Fruit fly (Drosophila melanogaster) whole organism, embryonic: ENCODE results near the gene CG32243.

Experiments used
- CG1024 ChIP-seq: fragments of 200-800 bp; sonication (Bioruptor generic); IDR thresholded peaks from 2 replicates; pipeline ENCODE4 v1.3.6; 2022; ENCODE audit warnings: missing biosample characterization, missing genetic modification characterization
- CG10267 ChIP-seq: fragments of 200-800 bp; sonication (Bioruptor generic); optimal IDR thresholded peaks from 2 replicates; lab custom pipeline; 2018; ENCODE audit warnings: missing biosample characterization, mild to moderate bottlenecking, missing genetic modification characterization, moderate library complexity
- CG12155 ChIP-seq: fragments of 200-800 bp; sonication (Bioruptor generic); optimal IDR thresholded peaks from 3 replicates; lab custom pipeline; 2016; ENCODE audit warnings: missing biosample characterization, missing genetic modification characterization
- CG12391 ChIP-seq: fragments of 200-800 bp; sonication (Bioruptor generic); optimal IDR thresholded peaks from 3 replicates; lab custom pipeline; 2018; ENCODE audit warnings: missing biosample characterization, mild to moderate bottlenecking, missing genetic modification characterization, moderate library complexity
- CG14014 ChIP-seq: fragments of 200-800 bp; sonication (Bioruptor generic); IDR thresholded peaks from 2 replicates; pipeline ENCODE4 v1.3.6; 2022; ENCODE audit warnings: missing biosample characterization, missing genetic modification characterization
- CG17328 ChIP-seq: fragments of 200-800 bp; sonication (Bioruptor generic); IDR thresholded peaks from 2 replicates; pipeline ENCODE4 v1.3.6; 2022; ENCODE audit warnings: missing biosample characterization, missing genetic modification characterization
- CG17385 ChIP-seq: fragments of 200-800 bp; sonication (Bioruptor generic); optimal IDR thresholded peaks from 3 replicates; lab custom pipeline; 2018; ENCODE audit warnings: missing biosample characterization, mild to moderate bottlenecking, missing genetic modification characterization
- CG1792 ChIP-seq: fragments of 200-800 bp; sonication (Bioruptor generic); optimal IDR thresholded peaks from 2 replicates; lab custom pipeline; 2016; ENCODE audit warnings: missing biosample characterization, missing genetic modification characterization
- CG1832 ChIP-seq: fragments of 200-800 bp; sonication (Bioruptor generic); optimal IDR thresholded peaks from 2 replicates; lab custom pipeline; 2017; ENCODE audit warnings: missing biosample characterization, mild to moderate bottlenecking, missing genetic modification characterization, inconsistent platforms
- CG2120 ChIP-seq: fragments of 200-800 bp; sonication (Bioruptor generic); optimal IDR thresholded peaks from 3 replicates; lab custom pipeline; 2016; ENCODE audit warnings: missing biosample characterization, missing genetic modification characterization
- CG3163 ChIP-seq: fragments of 200-800 bp; sonication (Bioruptor generic); optimal IDR thresholded peaks from 3 replicates; lab custom pipeline; 2016; ENCODE audit warnings: missing biosample characterization, missing genetic modification characterization
- CG34376 ChIP-seq: fragments of 200-800 bp; sonication (Bioruptor generic); optimal IDR thresholded peaks from 2 replicates; lab custom pipeline; 2018; ENCODE audit warnings: missing biosample characterization, mild to moderate bottlenecking, missing genetic modification characterization
- CG4360 ChIP-seq: fragments of 200-800 bp; sonication (Bioruptor generic); IDR thresholded peaks from 2 replicates; pipeline ENCODE4 v1.3.6; 2022; ENCODE audit warnings: missing biosample characterization, missing genetic modification characterization
- CG5245 ChIP-seq: fragments of 200-800 bp; sonication (Bioruptor generic); optimal IDR thresholded peaks from 3 replicates; lab custom pipeline; 2016; ENCODE audit warnings: missing biosample characterization, missing genetic modification characterization
- CG6683 ChIP-seq: fragments of 200-800 bp; sonication (Bioruptor generic); optimal IDR thresholded peaks from 2 replicates; lab custom pipeline; 2017; ENCODE audit warnings: missing biosample characterization, mild to moderate bottlenecking, missing genetic modification characterization, missing genetic modification reagents
- CG6791 ChIP-seq: fragments of 200-800 bp; sonication (Bioruptor generic); IDR thresholded peaks from 3 replicates; pipeline ENCODE4 v1.3.6; 2022; ENCODE audit warnings: missing biosample characterization, missing genetic modification characterization; ENCODE audit not compliant: partially characterized antibody
- CG7839 ChIP-seq: fragments of 200-800 bp; sonication (Bioruptor generic); optimal IDR thresholded peaks from 3 replicates; lab custom pipeline; 2018; ENCODE audit warnings: missing biosample characterization, mild to moderate bottlenecking, missing genetic modification characterization, moderate library complexity
- CG9932 ChIP-seq: fragments of 200-800 bp; sonication (Bioruptor generic); IDR thresholded peaks from 2 replicates; pipeline ENCODE4 v1.3.6; 2022; ENCODE audit warnings: missing biosample characterization, missing genetic modification characterization
- Dbx ChIP-seq: fragments of 200-800 bp; sonication (Bioruptor generic); IDR thresholded peaks from 3 replicates; pipeline ENCODE4 v1.3.6; 2022; ENCODE audit warnings: missing biosample characterization, missing genetic modification characterization
- Dref ChIP-seq: fragments of 200-800 bp; sonication (Bioruptor generic); IDR thresholded peaks from 2 replicates; pipeline ENCODE4 v1.3.6; 2022; ENCODE audit warnings: missing biosample characterization, missing genetic modification characterization
- HLH54F ChIP-seq: fragments of 200-800 bp; sonication (Bioruptor generic); optimal IDR thresholded peaks from 3 replicates; lab custom pipeline; 2016; ENCODE audit warnings: missing biosample characterization, missing genetic modification characterization
- Hsf ChIP-seq: fragments of 200-800 bp; sonication (Bioruptor generic); optimal IDR thresholded peaks from 3 replicates; lab custom pipeline; 2016; ENCODE audit warnings: missing biosample characterization, missing genetic modification characterization
- Meics ChIP-seq: fragments of 200-800 bp; sonication (Bioruptor generic); optimal IDR thresholded peaks from 2 replicates; lab custom pipeline; 2017; ENCODE audit warnings: missing biosample characterization, mild to moderate bottlenecking, missing genetic modification characterization
- Taf1 ChIP-seq: fragments of 200-800 bp; sonication (Bioruptor generic); IDR thresholded peaks from 2 replicates; pipeline ENCODE4 v1.3.6; 2022; ENCODE audit warnings: missing biosample characterization, missing genetic modification characterization
- bcd ChIP-seq: fragments of 200-800 bp; sonication (Bioruptor generic); optimal IDR thresholded peaks from 2 replicates; lab custom pipeline; 2017; ENCODE audit warnings: missing biosample characterization, mild to moderate bottlenecking, missing genetic modification characterization
- bsh ChIP-seq, 2 experiments: fragments of 200-800 bp; sonication (Bioruptor generic); optimal IDR thresholded peaks; 2 replicates each; lab custom pipeline; 2017 to 2018; ENCODE audit warnings: mild to moderate bottlenecking in 2 of 2, missing biosample characterization in 2 of 2, missing genetic modification characterization in 2 of 2, moderate library complexity in 1 of 2
- caup ChIP-seq: fragments of 200-800 bp; sonication (Bioruptor generic); optimal IDR thresholded peaks from 3 replicates; lab custom pipeline; 2017; ENCODE audit warnings: missing biosample characterization, mild to moderate bottlenecking, missing genetic modification characterization, moderate library complexity; ENCODE audit not compliant: severe bottlenecking
- chn ChIP-seq: fragments of 200-800 bp; sonication (Bioruptor generic); optimal IDR thresholded peaks from 2 replicates; lab custom pipeline; 2016; ENCODE audit warnings: missing biosample characterization, missing genetic modification characterization
- dm ChIP-seq: fragments of 200-800 bp; sonication (Bioruptor generic); optimal IDR thresholded peaks from 3 replicates; lab custom pipeline; 2016; ENCODE audit warnings: missing biosample characterization, missing genetic modification characterization
- dmrt99B ChIP-seq: fragments of 200-800 bp; sonication (Bioruptor generic); optimal IDR thresholded peaks from 2 replicates; lab custom pipeline; 2018; ENCODE audit warnings: missing biosample characterization, mild to moderate bottlenecking, missing genetic modification characterization, moderate library complexity
- dysf ChIP-seq: fragments of 200-800 bp; sonication (Bioruptor generic); IDR thresholded peaks from 3 replicates; pipeline ENCODE4 v1.3.6; 2022; ENCODE audit warnings: missing biosample characterization, missing genetic modification characterization
- esg ChIP-seq: fragments of 200-800 bp; sonication (Bioruptor generic); conservative IDR thresholded peaks from 2 replicates; pipeline ENCODE4 v1.3.6; 2022; ENCODE audit warnings: missing biosample characterization, missing genetic modification characterization
- exex ChIP-seq: fragments of 200-800 bp; sonication (Bioruptor generic); optimal IDR thresholded peaks from 4 replicates; lab custom pipeline; 2018; ENCODE audit warnings: missing biosample characterization, mild to moderate bottlenecking, missing genetic modification characterization, moderate library complexity
- gem ChIP-seq: fragments of 200-800 bp; sonication (Bioruptor generic); optimal IDR thresholded peaks from 2 replicates; lab custom pipeline; 2019; ENCODE audit warnings: missing biosample characterization, mild to moderate bottlenecking, missing genetic modification characterization, moderate library complexity
- ham ChIP-seq: fragments of 200-800 bp; sonication (Bioruptor generic); IDR thresholded peaks from 2 replicates; pipeline ENCODE4 v1.3.6; 2022; ENCODE audit warnings: missing biosample characterization, missing genetic modification characterization
- ind ChIP-seq: fragments of 200-800 bp; sonication (Bioruptor generic); optimal IDR thresholded peaks from 3 replicates; lab custom pipeline; 2016; ENCODE audit warnings: missing biosample characterization, missing genetic modification characterization
- kay ChIP-seq: fragments of 200-800 bp; sonication (Bioruptor generic); optimal IDR thresholded peaks from 2 replicates; lab custom pipeline; 2016; ENCODE audit warnings: missing biosample characterization, missing genetic modification characterization
- lmd ChIP-seq: fragments of 200-800 bp; sonication (Bioruptor generic); IDR thresholded peaks from 2 replicates; pipeline ENCODE4 v1.3.6; 2022; ENCODE audit warnings: missing biosample characterization, missing genetic modification characterization
- maf-S ChIP-seq: fragments of 200-800 bp; sonication (Bioruptor generic); optimal IDR thresholded peaks from 2 replicates; lab custom pipeline; 2016; ENCODE audit warnings: missing biosample characterization, missing genetic modification characterization
- mam ChIP-seq: fragments of 200-800 bp; sonication (Bioruptor generic); optimal IDR thresholded peaks from 3 replicates; lab custom pipeline; 2016; ENCODE audit warnings: missing biosample characterization, missing genetic modification characterization
- onecut ChIP-seq: fragments of 200-800 bp; sonication (Bioruptor generic); IDR thresholded peaks from 2 replicates; pipeline ENCODE4 v1.3.6; 2022; ENCODE audit warnings: missing biosample characterization, missing genetic modification characterization
- slbo ChIP-seq: fragments of 200-800 bp; sonication (Bioruptor generic); IDR thresholded peaks from 2 replicates; pipeline ENCODE4 v1.3.6; 2022; ENCODE audit warnings: missing biosample characterization, missing genetic modification characterization
- tin ChIP-seq: fragments of 200-800 bp; sonication (Bioruptor generic); optimal IDR thresholded peaks from 3 replicates; lab custom pipeline; 2016; ENCODE audit warnings: missing biosample characterization, missing genetic modification characterization
- trem ChIP-seq: fragments of 200-800 bp; optimal IDR thresholded peaks from 3 replicates; lab custom pipeline; 2019; ENCODE audit warnings: missing biosample characterization, mild to moderate bottlenecking, missing genetic modification characterization, moderate library complexity

CG32243 gene

DNA sequence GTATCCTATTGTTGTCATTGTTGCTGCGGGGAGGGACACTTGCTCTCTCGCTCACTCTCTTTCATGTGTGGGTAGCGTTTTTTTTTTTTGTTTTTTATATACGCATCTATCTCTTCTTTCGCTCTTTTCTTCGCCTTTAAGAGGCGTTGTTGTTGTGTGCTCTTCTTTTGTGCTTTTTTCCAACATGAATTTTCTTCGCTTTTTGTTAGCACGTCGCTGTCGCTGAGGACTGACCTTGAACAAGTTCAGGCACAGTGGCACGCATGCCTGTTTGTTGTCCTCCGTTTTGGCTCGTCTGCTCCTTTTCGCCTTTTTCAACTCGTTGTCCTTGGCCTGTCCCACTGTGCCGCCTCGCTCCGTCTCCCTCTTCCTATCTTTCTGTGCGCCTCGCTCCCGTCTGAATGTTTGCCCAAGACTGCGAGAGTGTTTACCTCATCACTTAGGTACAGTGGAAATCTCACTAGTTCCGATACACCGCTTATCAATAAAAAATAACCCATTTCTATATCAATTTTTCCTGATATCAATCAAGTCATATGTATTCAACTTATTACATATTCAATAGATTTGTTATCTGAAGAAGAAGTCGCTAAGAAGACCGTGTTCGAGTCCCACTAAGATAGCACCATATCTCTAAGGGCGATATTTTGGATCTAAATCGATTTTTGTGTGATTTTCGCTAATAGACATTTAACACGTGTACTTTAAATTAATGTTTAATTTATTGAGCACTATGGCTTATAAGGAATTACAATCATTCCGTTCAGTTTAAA, 2.2 kb upstream of the CG32243 start (continued):
- TF ChIP-seq onecut (GFP tag; lab: Robert Waterston, UW) (0 out of 2 replicates have a peak, but pooled peaks have one; percentile 15), esg (GFP tag; lab: Robert Waterston, UW) (peak; percentile 25; the same call in 1 of the 2 replicates), kay (GFP tag; lab: Kevin White, UChicago) (no peak), lmd (peak; percentile 40; the same call in 1 of the 2 replicates), CG9932 (GFP tag; lab: Robert Waterston, UW) (peak; percentile 74), dm (GFP tag; lab: Kevin White, UChicago) (peak; percentile 0), CG3163 (GFP tag; lab: Kevin White, UChicago) (peak; percentile 92), CG1792 (GFP tag; lab: Kevin White, UChicago) (peak; percentile 17), CG14014 (GFP tag; lab: Robert Waterston, UW) (0 out of 2 replicates have a peak, but pooled peaks have one; percentile 38), CG6791 (0 out of 3 replicates have a peak, but pooled peaks have one; percentile 11), bsh (GFP tag; optimal IDR thresholded peaks at IDR 0.05; lab: Kevin White, UChicago) (peak in 1 of 2 experiments; percentile 98), CG17328 (GFP tag; lab: Robert Waterston, UW) (peak; percentile 38; the same call in 1 of the 2 replicates), Dbx (peak; percentile 71; the same call in 1 of the 3 replicates), mam (GFP tag; lab: Kevin White, UChicago) (peak; percentile 66), CG7839 (tag; lab: Kevin White, UChicago) (peak; percentile 25), HLH54F (GFP tag; lab: Kevin White, UChicago) (peak; percentile 37), CG10267 (tag; lab: Kevin White, UChicago) (peak; percentile 13), Meics (GFP tag; lab: Kevin White, UChicago) (peak; percentile 52), tin (GFP tag; lab: Kevin White, UChicago) (peak; percentile 48), CG2120 (GFP tag; lab: Kevin White, UChicago) (peak; percentile 80), dmrt99B (tag; lab: Kevin White, UChicago) (peak; percentile 16), ind (GFP tag; lab: Kevin White, UChicago) (peak; percentile 40), chn (GFP tag; lab: Kevin White, UChicago) (peak; percentile 23), CG1832 (GFP tag; lab: Kevin White, UChicago) (peak; percentile 80), CG12391 (no peak), caup (GFP tag; lab: Kevin White, UChicago) (peak; percentile 46), slbo (peak; percentile 79), dysf (GFP tag; lab: Robert Waterston, UW) (peak; percentile 49; the same call in 1 of the 3 replicates), CG34376 (GFP tag; lab: Kevin White, UChicago) (no peak), bcd (GFP tag; lab: Kevin White, UChicago) (peak; percentile 15), Taf1 (GFP tag; lab: Robert Waterston, UW) (peak; percentile 42; the same call in 1 of the 2 replicates), ham (GFP tag; lab: Robert Waterston, UW) (no peak), maf-S (GFP tag; lab: Kevin White, UChicago) (peak; percentile 35), trem (tag; lab: Kevin White, UChicago) (no peak), CG4360 (GFP tag; lab: Robert Waterston, UW) (peak; percentile 36; the same call in 1 of the 2 replicates), exex (peak; percentile 33), Hsf (GFP tag; lab: Kevin White, UChicago) (peak; percentile 11), CG1024 (GFP tag; lab: Robert Waterston, UW) (peak; percentile 55; the same call in 1 of the 2 replicates), gem (tag; lab: Kevin White, UChicago) (peak; percentile 28), CG6683 (GFP tag; lab: Kevin White, UChicago) (no peak), CG17385 (peak; percentile 28), CG12155 (GFP tag; lab: Kevin White, UChicago) (peak; percentile 32), Dref (GFP tag; lab: Robert Waterston, UW) (0 out of 2 replicates have a peak, but pooled peaks have one; percentile 4), CG5245 (GFP tag; lab: Kevin White, UChicago) (no peak)
- TF ChIP-seq, all 482 proteins: peak for 169
